Worm (Caenorhabditis elegans): ENCODE measurements around the gene Y22D7AR.2.

Gene Y22D7AR.2

DNA sequence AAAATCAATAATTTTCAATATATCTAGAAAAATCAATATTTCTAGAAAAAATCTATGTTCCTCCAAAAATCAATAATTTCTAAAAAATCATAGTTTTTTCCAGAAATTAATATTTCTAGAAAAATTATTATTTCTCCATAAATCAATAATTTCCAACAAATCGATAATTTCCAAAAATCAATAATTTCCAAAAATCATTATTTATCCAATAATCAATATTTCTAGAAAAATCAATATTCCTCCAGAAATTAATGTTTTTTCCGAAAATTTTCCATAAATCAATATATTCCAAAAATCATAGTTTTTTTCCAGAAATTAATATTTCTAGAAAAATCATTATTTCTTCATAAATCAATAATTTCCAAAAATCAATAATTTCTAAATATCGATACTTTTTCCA is 42.7 kb upstream of the Y22D7AR.2 start:
- TF ChIP-seq eor-1 (tag; optimal IDR thresholded peaks at IDR 0.05) (no peak), ceh-28 (tag; optimal IDR thresholded peaks at IDR 0.05) (peak; percentile 95)

DNA sequence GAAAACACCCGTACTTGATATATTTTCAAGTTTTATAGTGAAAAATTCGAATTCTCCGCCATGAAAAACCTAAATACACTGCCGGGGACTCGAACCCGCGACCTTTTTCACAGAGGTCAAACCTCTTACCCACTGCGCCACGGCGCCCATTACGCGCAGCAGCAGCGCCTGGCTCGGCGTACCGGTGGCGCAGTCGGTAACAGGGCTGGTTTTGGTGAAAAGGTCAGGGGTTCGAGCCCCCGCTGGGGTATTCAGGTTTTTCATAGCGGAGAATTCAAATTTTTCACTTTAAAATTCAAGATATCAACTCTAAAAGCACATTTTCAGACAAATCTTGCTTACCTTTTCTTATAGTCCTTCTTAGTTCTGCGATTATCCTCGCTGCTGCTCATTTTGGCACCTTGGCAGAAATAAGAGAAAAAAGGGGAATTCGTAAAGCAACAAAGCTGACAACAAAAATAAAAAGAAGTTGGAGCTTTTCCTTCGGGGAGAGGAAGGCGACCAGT is 40.9 kb upstream of the Y22D7AR.2 start, which contains the start of gene Y22D7AL.16:
Y22D7AL.16 (minus strand) TSS at position 456 of the 506 bp plus-strand sequence.
- TF ChIP-seq sea-2 (GFP tag; optimal IDR thresholded peaks at IDR 0.05) (no peak), nhr-12 (tag; optimal IDR thresholded peaks at IDR 0.05) (no peak), pha-4 (tag; optimal IDR thresholded peaks at IDR 0.05) (no peak), unc-39 (tag; optimal IDR thresholded peaks at IDR 0.05) (no peak)

DNA sequence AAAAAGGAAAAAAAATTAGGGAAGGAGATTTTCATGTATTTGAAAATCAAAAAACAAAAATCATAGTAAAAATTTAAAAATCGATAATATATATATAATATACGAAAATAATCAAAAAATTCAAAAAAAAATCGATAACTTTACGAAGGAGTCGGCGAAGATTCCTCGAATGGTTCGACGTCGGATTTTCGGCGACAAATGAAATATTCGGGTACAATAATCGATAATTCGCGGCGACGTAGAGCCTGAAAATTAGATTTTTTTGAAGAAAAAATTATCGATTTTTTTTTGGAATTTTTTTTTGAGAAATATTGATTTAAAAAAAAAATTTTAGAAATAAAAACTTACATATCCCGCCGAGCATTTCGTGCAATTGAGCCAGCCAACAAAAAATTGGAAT is 40.4 kb upstream of the Y22D7AR.2 start:
- TF ChIP-seq nhr-67 (tag; optimal IDR thresholded peaks at IDR 0.05) (no peak), nhr-12 (tag; optimal IDR thresholded peaks at IDR 0.05) (no peak), ceh-28 (tag; optimal IDR thresholded peaks at IDR 0.05) (peak; percentile 60), ztf-11 (tag; optimal IDR thresholded peaks at IDR 0.05) (no peak)

DNA sequence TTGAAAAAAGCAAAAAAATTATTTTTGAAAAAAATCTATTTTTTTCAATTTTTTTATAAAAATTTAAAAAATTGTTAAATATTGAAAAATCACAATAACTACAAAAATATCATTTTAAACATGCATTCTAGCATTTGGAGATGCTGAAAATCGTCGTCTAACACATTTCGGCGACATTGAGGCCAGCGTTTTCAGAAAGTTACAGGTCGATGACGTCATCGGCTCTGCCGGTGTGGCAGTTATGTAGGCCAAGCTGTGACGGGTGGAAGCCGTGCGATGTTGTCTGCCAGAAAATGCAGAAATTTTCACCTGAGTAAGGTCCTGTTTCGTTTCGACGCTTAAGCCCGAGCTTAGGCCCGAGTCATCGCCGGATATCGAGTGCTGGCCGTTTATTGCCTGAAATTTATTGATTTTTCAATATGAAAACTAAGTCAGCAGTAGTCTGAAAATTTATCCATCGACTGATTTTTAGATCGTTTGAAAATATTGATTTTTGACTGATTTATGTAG is 39.9 kb upstream of the Y22D7AR.2 start, which contains the start of gene Y22D7AR.3:
Y22D7AR.3 (minus strand) TSS at position 51 of the 510 bp plus-strand sequence.
- TF ChIP-seq pqm-1 (tag; optimal IDR thresholded peaks at IDR 0.05) (no peak), elt-1 (tag; optimal IDR thresholded peaks at IDR 0.05) (no peak), nhr-67 (tag; optimal IDR thresholded peaks at IDR 0.05) (no peak), ceh-82 (tag; optimal IDR thresholded peaks at IDR 0.05) (no peak), ztf-11 (tag; optimal IDR thresholded peaks at IDR 0.05) (no peak)

DNA sequence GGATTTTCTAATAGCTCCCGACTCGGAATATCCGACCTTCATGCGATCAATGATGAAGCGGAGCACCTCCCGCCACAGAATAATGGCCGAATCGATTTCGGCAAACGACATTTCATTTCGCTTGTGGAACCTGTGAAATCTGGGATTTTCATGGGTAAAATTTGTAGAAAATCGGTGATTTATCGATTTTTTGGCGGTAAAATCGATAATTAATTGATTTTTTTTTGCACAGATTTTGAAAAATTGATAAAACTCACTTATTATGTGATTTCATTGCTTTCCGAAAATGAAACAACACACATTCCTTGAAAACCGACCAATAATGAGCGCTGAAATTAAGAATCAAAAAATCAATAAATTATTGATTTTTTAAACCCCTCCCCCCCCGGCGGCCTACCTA is 38.9 kb upstream of the Y22D7AR.2 start:
- TF ChIP-seq fos-1 (tag; optimal IDR thresholded peaks at IDR 0.05) = no peak
- TF ChIP-seq ceh-28 (tag; optimal IDR thresholded peaks at IDR 0.05) = peak; percentile 76
- no peak for TF ChIP-seq pha-4 (tag; optimal IDR thresholded peaks at IDR 0.05)
- no peak for TF ChIP-seq daf-12 (tag; optimal IDR thresholded peaks at IDR 0.05)

DNA sequence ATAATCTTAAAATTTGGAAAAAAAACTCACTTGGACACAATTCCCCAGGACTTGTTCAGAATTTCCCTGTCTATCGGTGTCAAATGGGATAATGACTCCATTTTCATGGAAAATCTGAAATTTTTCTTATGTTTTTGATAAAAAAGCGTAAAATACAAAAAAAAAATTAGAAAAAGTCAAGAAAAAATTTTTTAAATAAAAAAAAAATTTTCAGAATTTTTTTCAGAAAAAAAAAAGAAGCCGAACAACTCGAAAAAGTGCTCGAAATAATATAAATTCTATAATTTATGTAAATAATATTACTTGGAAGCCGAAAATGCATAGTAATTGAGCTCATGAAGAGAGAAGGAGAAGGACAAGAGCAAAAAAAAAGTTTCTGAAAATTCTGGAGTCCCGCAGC is 37.2 kb upstream of the Y22D7AR.2 start, which contains the start of gene glb-30:
glb-30 (minus strand) TSS at position 101 of the 400 bp plus-strand sequence.
- TF ChIP-seq lin-39 (tag; optimal IDR thresholded peaks at IDR 0.05) (no peak), R02D3.7 (tag; optimal IDR thresholded peaks at IDR 0.05) (no peak), nhr-23 (tag; optimal IDR thresholded peaks at IDR 0.05) (no peak), hmg-11 (tag; optimal IDR thresholded peaks at IDR 0.05) (no peak), fos-1 (tag; optimal IDR thresholded peaks at IDR 0.05) (no peak), ZK546.5 (tag; optimal IDR thresholded peaks at IDR 0.05) (no peak), eor-1 (tag; optimal IDR thresholded peaks at IDR 0.05) (no peak), egl-5 (tag; optimal IDR thresholded peaks at IDR 0.05) (no peak), pqm-1 (tag; optimal IDR thresholded peaks at IDR 0.05) (no peak), nhr-28 (tag; optimal IDR thresholded peaks at IDR 0.05) (no peak), sea-2 (GFP tag; optimal IDR thresholded peaks at IDR 0.05) (no peak), egl-27 (tag; optimal IDR thresholded peaks at IDR 0.05) (no peak), lin-15B (tag; optimal IDR thresholded peaks at IDR 0.05) (no peak), ceh-82 (tag; optimal IDR thresholded peaks at IDR 0.05) (no peak)

DNA sequence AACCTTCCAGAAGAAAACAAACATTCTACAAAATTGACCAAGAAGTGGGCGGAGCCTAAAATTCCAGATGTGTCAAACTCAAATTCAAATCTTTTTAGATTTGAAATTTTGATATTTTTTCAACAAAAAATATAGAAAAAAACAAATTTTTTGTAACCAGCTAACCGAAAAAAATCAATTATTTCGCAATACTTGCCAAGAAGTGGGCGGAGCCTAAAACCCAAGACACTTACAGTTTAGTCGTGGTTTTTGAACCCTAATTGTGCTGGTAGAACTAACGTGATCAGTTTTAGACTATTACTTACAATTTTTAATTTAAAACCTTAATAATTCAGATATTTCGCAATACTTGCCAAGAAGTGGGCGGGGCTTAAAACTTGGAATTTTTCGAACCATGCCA is 32.4 kb upstream of the Y22D7AR.2 start:
- TF ChIP-seq lin-39 (tag; optimal IDR thresholded peaks at IDR 0.05) (no peak), sea-2 (GFP tag; optimal IDR thresholded peaks at IDR 0.05) (no peak), ceh-82 (tag; optimal IDR thresholded peaks at IDR 0.05) (no peak), mdl-1 (tag; optimal IDR thresholded peaks at IDR 0.05) (no peak), ceh-9 (tag; optimal IDR thresholded peaks at IDR 0.05) (no peak), nfya-1 (tag; optimal IDR thresholded peaks at IDR 0.05; ENCODE audit: insufficient read depth) (no peak), nhr-77 (tag; optimal IDR thresholded peaks at IDR 0.05) (no peak), snpc-4 (tag; optimal IDR thresholded peaks at IDR 0.05) (no peak), lin-15B (tag; optimal IDR thresholded peaks at IDR 0.05) (no peak), ztf-4 (tag; optimal IDR thresholded peaks at IDR 0.05) (no peak), hmg-11 (tag; optimal IDR thresholded peaks at IDR 0.05) (no peak), pqm-1 (tag; optimal IDR thresholded peaks at IDR 0.05) (no peak)

Measured in whole organism, L3 larva.